Worm (Caenorhabditis elegans): Measurements from ENCODE around the gene B0222.5.
A peak's percentile ranks its signal among the peaks of the same experiment; 100 is the strongest.

ce11 chrV:9146196-9146595 is 8.5 kb downstream of the B0222.5 start:
- no peak for TF ChIP-seq aly-2 (tag; optimal IDR thresholded peaks at IDR 0.05)
- TF ChIP-seq lsy-2 (tag; optimal IDR thresholded peaks at IDR 0.05) = no peak
- no peak for TF ChIP-seq pqm-1 (tag; optimal IDR thresholded peaks at IDR 0.05)
- no peak for TF ChIP-seq nhr-77 (tag; optimal IDR thresholded peaks at IDR 0.05)
- TF ChIP-seq dpl-1 (GFP tag; optimal IDR thresholded peaks at IDR 0.05) = no peak
- no peak for TF ChIP-seq lir-3 (tag; optimal IDR thresholded peaks at IDR 0.05; ENCODE audit: poor library complexity)
- TF ChIP-seq nhr-90 (tag; optimal IDR thresholded peaks at IDR 0.05; ENCODE audit: poor library complexity) = no peak
- no peak for TF ChIP-seq aha-1 (tag; optimal IDR thresholded peaks at IDR 0.05)
- no peak for TF ChIP-seq lin-35 (GFP tag; optimal IDR thresholded peaks at IDR 0.05)
- no peak for TF ChIP-seq efl-1 (optimal IDR thresholded peaks at IDR 0.05)
- peak in 1 of 2 experiments; percentile 70 for TF ChIP-seq efl-1 (GFP tag; optimal IDR thresholded peaks at IDR 0.05 in 1 of 2)
- no peak for TF ChIP-seq egl-27 (tag; optimal IDR thresholded peaks at IDR 0.05)

Data from whole organism, L1 larva.